Worm (Caenorhabditis elegans): ENCODE measurements around the gene srw-134.
A peak's percentile ranks its signal among the peaks of the same experiment; 100 is the strongest.

srw-134 gene

DNA sequence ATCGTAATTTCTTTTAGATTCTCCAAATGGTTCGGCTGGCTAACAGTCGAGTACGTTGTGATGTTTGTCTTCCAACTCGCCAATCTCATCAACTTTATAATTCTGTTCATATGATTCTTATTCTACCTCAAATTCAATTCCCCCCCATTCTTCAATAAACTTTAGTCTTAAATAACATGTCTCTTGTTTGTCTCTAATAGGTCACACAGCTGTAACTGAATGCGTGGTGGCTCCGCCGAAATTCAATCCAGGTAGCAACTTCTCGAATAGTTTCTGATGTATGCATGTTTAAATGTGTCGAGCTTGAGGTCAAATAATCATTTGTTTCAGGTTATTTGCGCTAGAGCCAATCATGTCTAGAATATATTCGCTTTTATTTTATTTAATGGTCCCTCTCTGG is 26.3 kb upstream of the srw-134 start, which contains the start of gene lgc-29:
TSS of gene lgc-29 (plus strand) at position 301 of the 400 bp plus-strand sequence.
- TF ChIP-seq unc-130 (GFP tag; optimal IDR thresholded peaks at IDR 0.05), result no peak

- TF ChIP-seq ztf-3 (GFP tag; optimal IDR thresholded peaks at IDR 0.05), result no peak
- TF ChIP-seq attf-5 (GFP tag; optimal IDR thresholded peaks at IDR 0.05), result no peak
- TF ChIP-seq sea-2 (GFP tag; IDR thresholded peaks at IDR 0.05), result no peak
- no peak for TF ChIP-seq F57C9.4 (tag; optimal IDR thresholded peaks at IDR 0.05)
Measured at ce11 chrV:4134728-4135127, 22.3 kb upstream of the srw-134 start, which contains the start of gene lgc-1. Gene lgc-1, plus strand, starts transcription at chrV:4135028.

DNA sequence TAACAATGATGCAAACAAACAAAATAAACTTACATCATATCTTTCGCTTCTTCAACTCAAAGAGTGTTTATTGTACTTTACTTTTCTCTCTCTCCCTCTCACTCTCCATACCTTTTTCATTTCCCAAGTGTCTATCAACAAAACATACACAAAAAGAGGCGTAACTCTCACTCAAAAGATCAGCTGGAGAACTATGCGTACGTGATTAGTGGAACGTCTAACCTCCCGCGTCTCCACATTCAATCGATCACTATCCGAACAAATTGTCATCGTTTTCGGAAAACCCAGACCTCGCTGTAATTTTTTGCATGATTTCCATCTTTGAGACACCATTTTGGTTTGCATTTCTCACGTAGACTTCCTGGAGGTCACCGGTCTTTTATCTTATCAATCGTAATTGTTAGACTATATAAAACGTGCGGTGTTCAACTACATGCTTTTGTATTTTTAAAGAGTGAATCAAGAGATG is 19.1 kb upstream of the srw-134 start, which contains the start of gene nhr-57:
TSS of gene nhr-57 (plus strand) at position 419 of the 469 bp plus-strand sequence.
- TF ChIP-seq dpl-1 (GFP tag; optimal IDR thresholded peaks at IDR 0.05) (no peak), snpc-1.3 (tag; optimal IDR thresholded peaks at IDR 0.05; ENCODE audit: insufficient read depth) (no peak), snpc-4 (GFP tag; optimal IDR thresholded peaks at IDR 0.05) (no peak), snpc-4 (tag; optimal IDR thresholded peaks at IDR 0.05) (peak in 1 of 4 experiments; percentile 2), ztf-28 (GFP tag; IDR thresholded peaks at IDR 0.05) (no peak), K12H6.12 (tag; optimal IDR thresholded peaks at IDR 0.05) (no peak), pha-4 (tag; optimal IDR thresholded peaks at IDR 0.05) (peak; percentile 79), somi-1 (GFP tag; optimal IDR thresholded peaks at IDR 0.05) (peak; percentile 51), chd-7 (tag; optimal IDR thresholded peaks at IDR 0.05) (peak; percentile 16), egl-44 (GFP tag; IDR thresholded peaks at IDR 0.05) (no peak), F22D6.2 (tag; optimal IDR thresholded peaks at IDR 0.05) (peak; percentile 50), F39B2.1 (GFP tag; IDR thresholded peaks at IDR 0.05) (no peak), lin-26 (GFP tag; IDR thresholded peaks at IDR 0.05) (no peak), ztf-26 (tag; optimal IDR thresholded peaks at IDR 0.05) (peak; percentile 25), B0336.3 (GFP tag; IDR thresholded peaks at IDR 0.05) (peak; percentile 74), madf-6 (GFP tag; IDR thresholded peaks at IDR 0.05) (no peak), unc-130 (GFP tag; optimal IDR thresholded peaks at IDR 0.05) (no peak), nhr-27 (tag; optimal IDR thresholded peaks at IDR 0.05) (no peak), ceh-27 (GFP tag; optimal IDR thresholded peaks at IDR 0.05) (peak; percentile 48), dox-1 (GFP tag; IDR thresholded peaks at IDR 0.05) (peak; percentile 51), nhr-179 (tag; optimal IDR thresholded peaks at IDR 0.05) (no peak), ekl-4 (GFP tag; IDR thresholded peaks at IDR 0.05) (no peak), atf-7 (tag; optimal IDR thresholded peaks at IDR 0.05) (peak; percentile 60), madf-3 (GFP tag; IDR thresholded peaks at IDR 0.05) (no peak), cebp-1 (GFP tag; IDR thresholded peaks at IDR 0.05) (no peak), cebp-1 (tag; optimal IDR thresholded peaks at IDR 0.05) (peak; percentile 73), tbp1 (GFP tag; optimal IDR thresholded peaks at IDR 0.05) (peak; percentile 33), let-607 (tag; optimal IDR thresholded peaks at IDR 0.05) (peak in 1 of 2 experiments; percentile 44), nhr-80 (tag; optimal IDR thresholded peaks at IDR 0.05) (peak; percentile 83), sea-2 (GFP tag; IDR thresholded peaks at IDR 0.05) (no peak), unc-62 (GFP tag; optimal IDR thresholded peaks at IDR 0.05) (peak; percentile 16), ztf-22 (GFP tag; optimal IDR thresholded peaks at IDR 0.05) (peak; percentile 35), aptf-2 (GFP tag; conservative IDR thresholded peaks at IDR 0.05) (no peak), akir-1 (GFP tag; optimal IDR thresholded peaks at IDR 0.05) (no peak), lin-40 (tag; optimal IDR thresholded peaks at IDR 0.05) (peak; percentile 77), F57C9.4 (tag; optimal IDR thresholded peaks at IDR 0.05) (no peak), attf-5 (GFP tag; optimal IDR thresholded peaks at IDR 0.05) (peak; percentile 29), mcd-1 (GFP tag; IDR thresholded peaks at IDR 0.05) (peak; percentile 42)
